Worm (Caenorhabditis elegans) whole organism, L1 larva: ENCODE measurements around the gene sptl-3.

Source experiments
- C16A3.4 ChIP-seq: fragments of 150-350 bp; optimal IDR thresholded peaks from 2 replicates; lab custom pipeline; 2014; ENCODE audit warnings: missing biosample characterization, missing genetic modification characterization
- F16B12.6 ChIP-seq: fragments of 150-350 bp; optimal IDR thresholded peaks from 2 replicates; lab custom pipeline; 2014; ENCODE audit warnings: missing biosample characterization, missing genetic modification characterization
- aha-1 ChIP-seq: fragments of 150-350 bp; optimal IDR thresholded peaks from 2 replicates; lab custom pipeline; 2014; ENCODE audit warnings: missing biosample characterization, missing genetic modification characterization
- ama-1 ChIP-seq: fragments of 150-350 bp; optimal IDR thresholded peaks from 2 replicates; lab custom pipeline; 2014
- blmp-1 ChIP-seq: fragments of 150-350 bp; optimal IDR thresholded peaks from 2 replicates; lab custom pipeline; 2014; ENCODE audit warnings: missing biosample characterization, missing genetic modification characterization
- ceh-88 ChIP-seq: fragments of 200-800 bp; sonication (Bioruptor generic); IDR thresholded peaks from 2 replicates; pipeline ENCODE4 v1.3.6; 2022; ENCODE audit warnings: missing genetic modification characterization, missing compliant biosample characterization
- ceh-90 ChIP-seq: sonication (generic microtip); optimal IDR thresholded peaks from 2 replicates; lab custom pipeline; 2016; ENCODE audit warnings: missing genetic modification characterization, missing compliant biosample characterization
- dpl-1 ChIP-seq, 3 experiments: fragments of 150-350 bp in 2 of 3; sonication (generic microtip) in 1 of 3; optimal IDR thresholded peaks; 2 replicates each; lab custom pipeline; 2014 to 2017; ENCODE audit warnings: missing biosample characterization in 3 of 3, missing genetic modification characterization in 3 of 3, missing genetic modification reagents in 3 of 3
- dsc-1 ChIP-seq: sonication (generic microtip); optimal IDR thresholded peaks from 2 replicates; lab custom pipeline; 2016; ENCODE audit warnings: mild to moderate bottlenecking, missing genetic modification characterization, missing compliant biosample characterization
- egl-13 ChIP-seq: sonication (generic microtip); optimal IDR thresholded peaks from 2 replicates; lab custom pipeline; 2016; ENCODE audit warnings: missing genotype, missing genetic modification reagents, missing genetic modification characterization, missing compliant biosample characterization
- elt-2 ChIP-seq: sonication (generic microtip); optimal IDR thresholded peaks from 2 replicates; lab custom pipeline; 2016; ENCODE audit warnings: missing genetic modification characterization, mild to moderate bottlenecking, inconsistent platforms, missing compliant biosample characterization, missing genetic modification reagents
- elt-3 ChIP-seq, 6 experiments: fragments of 150-350 bp in 1 of 6; sonication (generic microtip); optimal IDR thresholded peaks; 2 replicates each; lab custom pipeline; 2017 to 2018; ENCODE audit warnings: missing biosample characterization in 6 of 6, missing genetic modification characterization in 6 of 6, inconsistent platforms in 1 of 6
- fkh-8 ChIP-seq: sonication (generic microtip); optimal IDR thresholded peaks from 2 replicates; lab custom pipeline; 2016; ENCODE audit warnings: mild to moderate bottlenecking, missing genetic modification characterization, missing compliant biosample characterization
- fos-1 ChIP-seq: fragments of 150-350 bp; optimal IDR thresholded peaks from 2 replicates; lab custom pipeline; 2014; ENCODE audit warnings: missing biosample characterization, missing genetic modification characterization
- irx-1 ChIP-seq: sonication (generic microtip); optimal IDR thresholded peaks from 2 replicates; lab custom pipeline; 2016; ENCODE audit warnings: missing genetic modification characterization, missing compliant biosample characterization
- isw-1 ChIP-seq: fragments of 200-800 bp; sonication (Bioruptor generic); IDR thresholded peaks from 2 replicates; pipeline ENCODE4 v1.3.6; 2022; ENCODE audit warnings: missing genetic modification characterization, missing compliant biosample characterization
- lin-13 ChIP-seq: fragments of 150-350 bp; optimal IDR thresholded peaks from 2 replicates; lab custom pipeline; 2014; ENCODE audit warnings: missing biosample characterization, missing genetic modification reagents, missing genetic modification characterization
- lin-14 ChIP-seq: fragments of 200-800 bp; sonication (Bioruptor generic); optimal IDR thresholded peaks from 2 replicates; lab custom pipeline; 2018; ENCODE audit warnings: mild to moderate bottlenecking, missing genetic modification characterization, moderate library complexity, missing compliant biosample characterization
- lin-35 ChIP-seq, 2 experiments: fragments of 150-350 bp; optimal IDR thresholded peaks; 2 replicates each; lab custom pipeline; 2014; ENCODE audit warnings: missing biosample characterization in 2 of 2, missing genetic modification characterization in 2 of 2, missing genetic modification reagents in 2 of 2
- lin-39 ChIP-seq: fragments of 150-350 bp; optimal IDR thresholded peaks from 2 replicates; lab custom pipeline; 2014; ENCODE audit warnings: missing biosample characterization, missing genetic modification reagents, missing genetic modification characterization
- lir-3 ChIP-seq: sonication (generic microtip); optimal IDR thresholded peaks from 2 replicates; lab custom pipeline; 2016; ENCODE audit warnings: mild to moderate bottlenecking, missing genetic modification characterization, moderate library complexity, missing compliant biosample characterization; ENCODE audit not compliant: poor library complexity
- lsy-2 ChIP-seq, 2 experiments: fragments of 150-350 bp; optimal IDR thresholded peaks; 2 replicates each; lab custom pipeline; 2014; ENCODE audit warnings: missing biosample characterization in 2 of 2, missing genetic modification characterization in 2 of 2
- mab-9 ChIP-seq: fragments of 200-800 bp; sonication (Bioruptor generic); IDR thresholded peaks from 2 replicates; pipeline ENCODE4 v1.3.6; 2022; ENCODE audit warnings: missing genetic modification reagents, missing genetic modification characterization, missing compliant biosample characterization
- nhr-19 ChIP-seq: fragments of 200-800 bp; sonication (Bioruptor generic); conservative IDR thresholded peaks from 2 replicates; pipeline ENCODE4 v1.3.6; 2022; ENCODE audit warnings: missing genetic modification characterization, missing compliant biosample characterization
- nhr-20 ChIP-seq: sonication (generic microtip); optimal IDR thresholded peaks from 2 replicates; lab custom pipeline; 2016; ENCODE audit warnings: mild to moderate bottlenecking, missing genetic modification characterization, missing compliant biosample characterization
- nhr-237 ChIP-seq: fragments of 150-350 bp; optimal IDR thresholded peaks from 2 replicates; lab custom pipeline; 2014; ENCODE audit warnings: missing biosample characterization, missing genetic modification characterization
- nhr-28 ChIP-seq: fragments of 150-350 bp; optimal IDR thresholded peaks from 2 replicates; lab custom pipeline; 2014; ENCODE audit warnings: missing biosample characterization, missing genetic modification characterization
- nhr-71 ChIP-seq: sonication (generic microtip); optimal IDR thresholded peaks from 2 replicates; lab custom pipeline; 2016; ENCODE audit warnings: mild to moderate bottlenecking, missing genetic modification characterization, moderate library complexity, missing compliant biosample characterization
- nhr-84 ChIP-seq: sonication (generic microtip); optimal IDR thresholded peaks from 2 replicates; lab custom pipeline; 2017; ENCODE audit warnings: missing biosample characterization, missing genetic modification characterization
- nhr-85 ChIP-seq: sonication (generic microtip); peaks from one replicate; lab custom pipeline; 2016; ENCODE audit warnings: missing genetic modification characterization, inconsistent platforms, missing compliant biosample characterization
- nhr-90 ChIP-seq: sonication (generic microtip); optimal IDR thresholded peaks from 2 replicates; lab custom pipeline; 2016; ENCODE audit warnings: mild to moderate bottlenecking, missing genetic modification characterization, missing compliant biosample characterization; ENCODE audit not compliant: poor library complexity
- pax-3 ChIP-seq: fragments of 200-800 bp; sonication (Bioruptor generic); optimal IDR thresholded peaks from 2 replicates; lab custom pipeline; 2018; ENCODE audit warnings: mild to moderate bottlenecking, missing genetic modification characterization, moderate library complexity, missing compliant biosample characterization
- rnt-1 ChIP-seq: sonication (generic microtip); optimal IDR thresholded peaks from 2 replicates; lab custom pipeline; 2016; ENCODE audit warnings: mild to moderate bottlenecking, missing genetic modification characterization, moderate library complexity, missing compliant biosample characterization
- snu-23 ChIP-seq: sonication (generic microtip); optimal IDR thresholded peaks from 2 replicates; lab custom pipeline; 2016; ENCODE audit warnings: missing genetic modification characterization, missing compliant biosample characterization
- sptf-1 ChIP-seq: fragments of 150-350 bp; optimal IDR thresholded peaks from 2 replicates; lab custom pipeline; 2014; ENCODE audit warnings: missing biosample characterization, missing genetic modification characterization
- sup-37 ChIP-seq: fragments of 200-800 bp; sonication (Bioruptor generic); optimal IDR thresholded peaks from 2 replicates; lab custom pipeline; 2018; ENCODE audit warnings: mild to moderate bottlenecking, missing genetic modification characterization, missing compliant biosample characterization
- swsn-7 ChIP-seq: sonication (generic microtip); optimal IDR thresholded peaks from 2 replicates; lab custom pipeline; 2016; ENCODE audit warnings: missing genetic modification characterization, missing compliant biosample characterization
- tbx-2 ChIP-seq: sonication (generic microtip); optimal IDR thresholded peaks from 2 replicates; lab custom pipeline; 2016; ENCODE audit warnings: missing genetic modification characterization, missing compliant biosample characterization
- unc-130 ChIP-seq: fragments of 150-350 bp; optimal IDR thresholded peaks from 2 replicates; lab custom pipeline; 2017; ENCODE audit warnings: missing biosample characterization, missing genetic modification characterization, inconsistent platforms
- unc-62 ChIP-seq: fragments of 150-350 bp; optimal IDR thresholded peaks from 2 replicates; lab custom pipeline; 2014; ENCODE audit warnings: missing biosample characterization, missing genetic modification reagents, missing genetic modification characterization
- unc-86 ChIP-seq: sonication (generic microtip); optimal IDR thresholded peaks from 2 replicates; lab custom pipeline; 2016; ENCODE audit warnings: missing genetic modification characterization, missing compliant biosample characterization
- zip-4 ChIP-seq: fragments of 200-800 bp; sonication (Bioruptor generic); optimal IDR thresholded peaks from 2 replicates; lab custom pipeline; 2018; ENCODE audit warnings: mild to moderate bottlenecking, missing genetic modification characterization, moderate library complexity, missing compliant biosample characterization

Gene sptl-3

ce11 chrV:13907557-13908104, 14.5 kb downstream of the sptl-3 start (continued):
- peak; percentile 82 for TF ChIP-seq pax-3 (tag; lab: Kevin White, UChicago)
- TF ChIP-seq mab-9 (GFP tag; lab: Robert Waterston, UW) = no peak
- peak in 1 of 2 experiments; percentile 45 for TF ChIP-seq lsy-2 (tag; optimal IDR thresholded peaks at IDR 0.05; lab: Kevin White, UChicago)
- peak; percentile 41 for TF ChIP-seq C16A3.4 (tag; lab: Kevin White, UChicago)
- peak; percentile 7 for TF ChIP-seq nhr-20 (tag; lab: Kevin White, UChicago)
- TF ChIP-seq snu-23 = peak; percentile 11
- TF ChIP-seq, all 84 proteins: peak for 18

ce11 chrV:13908120-13908915, 15.2 kb downstream of the sptl-3 start:
- TF ChIP-seq elt-3 (tag; optimal IDR thresholded peaks at IDR 0.05; lab: Kevin White, UChicago) (peak in 1 of 6 experiments; percentile 6), nhr-84 (tag; lab: Kevin White, UChicago) (no peak), lir-3 (tag; lab: Kevin White, UChicago) (peak; percentile 17), ama-1 (lab: Kevin White, UChicago) (peak; percentile 12), nhr-85 (tag; lab: Kevin White, UChicago) (peak; percentile 39), dsc-1 (tag; lab: Kevin White, UChicago) (no peak), egl-13 (tag; lab: Kevin White, UChicago) (no peak), elt-2 (peak; percentile 9), ceh-88 (GFP tag; lab: Robert Waterston, UW) (peak; percentile 9), rnt-1 (tag; lab: Kevin White, UChicago) (no peak), pax-3 (tag; lab: Kevin White, UChicago) (peak; percentile 61), F16B12.6 (tag; lab: Kevin White, UChicago) (no peak), nhr-237 (tag; lab: Kevin White, UChicago) (no peak), tbx-2 (tag; lab: Kevin White, UChicago) (no peak), nhr-71 (tag; lab: Kevin White, UChicago) (peak; percentile 17), lin-35 (GFP tag; optimal IDR thresholded peaks at IDR 0.05; lab: Kevin White, UChicago) (no peak), unc-86 (tag; lab: Kevin White, UChicago) (no peak), swsn-7 (tag; lab: Kevin White, UChicago) (no peak), ceh-90 (tag; lab: Kevin White, UChicago) (no peak)

DNA sequence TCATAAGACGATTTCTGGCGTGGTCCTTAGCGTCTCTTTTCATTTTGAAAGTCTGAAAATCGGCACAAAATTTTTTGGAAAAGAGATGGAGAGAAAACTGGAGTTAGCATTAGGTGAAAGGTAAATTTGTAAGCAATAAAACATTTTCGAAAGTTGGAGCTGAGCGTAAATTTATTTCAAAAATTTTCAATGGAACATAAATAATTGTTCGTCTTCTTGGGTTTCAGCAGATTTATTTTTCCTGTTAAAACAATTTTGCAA, 15.7 kb downstream of the sptl-3 start, which contains the start of gene C06B3.6:
Gene C06B3.6, minus strand, starts transcription at position 52 of the 261 bp plus-strand sequence.
- TF ChIP-seq rnt-1 (tag; lab: Kevin White, UChicago) = no peak
- TF ChIP-seq unc-130 (tag; lab: Kevin White, UChicago) = no peak
- peak; percentile 1; the same call in 1 of the 2 replicates for TF ChIP-seq ceh-88 (GFP tag; lab: Robert Waterston, UW)
- TF ChIP-seq unc-62 = no peak

DNA sequence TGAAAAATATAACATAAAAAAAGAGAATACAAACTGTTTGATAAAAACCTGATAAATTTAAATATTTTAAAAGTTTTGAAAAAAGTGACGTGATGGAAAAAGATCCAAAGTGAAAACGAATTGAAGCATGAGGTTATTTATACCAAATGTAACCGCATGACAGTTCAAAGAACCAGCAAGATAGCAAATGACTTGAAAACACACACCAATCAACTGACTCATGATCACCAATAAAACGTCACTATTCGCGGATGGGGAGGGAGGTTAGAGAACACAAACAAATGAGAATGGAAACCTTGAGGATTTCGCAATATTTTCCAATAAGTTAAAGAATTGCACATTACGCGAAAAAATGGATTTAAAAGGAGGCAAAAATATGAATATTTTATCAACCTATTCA, 16.3 kb downstream of the sptl-3 start, which contains the start of gene C06B3.7:
Gene C06B3.7, plus strand, starts transcription at position 287 of the 400 bp plus-strand sequence.
- peak; percentile 34 for TF ChIP-seq lin-39
- TF ChIP-seq ceh-88 (GFP tag; lab: Robert Waterston, UW) = peak; percentile 33; the same call in 1 of the 2 replicates
- peak; percentile 95 for TF ChIP-seq lin-14
- peak; percentile 98 for TF ChIP-seq zip-4 (GFP tag; lab: Kevin White, UChicago)
- peak; percentile 85 for TF ChIP-seq rnt-1 (tag; lab: Kevin White, UChicago)
- TF ChIP-seq nhr-20 (tag; lab: Kevin White, UChicago) = peak; percentile 94
- no peak for TF ChIP-seq unc-62
- TF ChIP-seq lsy-2 (tag; optimal IDR thresholded peaks at IDR 0.05; lab: Kevin White, UChicago) = peak; percentile 74 to 85
- peak; percentile 63 for TF ChIP-seq irx-1 (tag; lab: Kevin White, UChicago)
- peak; percentile 16; the same call in 1 of the 2 replicates for TF ChIP-seq isw-1 (GFP tag; lab: Robert Waterston, UW)
- peak; percentile 97 for TF ChIP-seq nhr-71 (tag; lab: Kevin White, UChicago)
- peak; percentile 85 for TF ChIP-seq elt-2
- TF ChIP-seq sptf-1 (tag; lab: Kevin White, UChicago) = no peak
- no peak for TF ChIP-seq nhr-28 (tag; lab: Kevin White, UChicago)
- TF ChIP-seq fkh-8 (tag; lab: Kevin White, UChicago) = peak; percentile 90
- TF ChIP-seq aha-1 = peak; percentile 10
- peak; percentile 96 for TF ChIP-seq nhr-19 (GFP tag; lab: Robert Waterston, UW)
- TF ChIP-seq blmp-1 (tag; lab: Kevin White, UChicago) = peak; percentile 89
- TF ChIP-seq ceh-90 (tag; lab: Kevin White, UChicago) = peak; percentile 26
- peak in 4 of 6 experiments; percentile 16 to 97 (median 50) for TF ChIP-seq elt-3 (tag; optimal IDR thresholded peaks at IDR 0.05; lab: Kevin White, UChicago)
- TF ChIP-seq nhr-84 (tag; lab: Kevin White, UChicago) = no peak
- peak; percentile 45 to 54 (median 52) for TF ChIP-seq dpl-1 (GFP tag; optimal IDR thresholded peaks at IDR 0.05; lab: Kevin White, UChicago)
- TF ChIP-seq fos-1 = peak; percentile 62
- TF ChIP-seq lin-35 (GFP tag; optimal IDR thresholded peaks at IDR 0.05; lab: Kevin White, UChicago) = peak; percentile 64 to 90
- TF ChIP-seq lin-13 (GFP tag; lab: Kevin White, UChicago) = peak; percentile 78
- TF ChIP-seq nhr-90 (tag; lab: Kevin White, UChicago) = peak; percentile 83
- peak; percentile 90 for TF ChIP-seq C16A3.4 (tag; lab: Kevin White, UChicago)
- no peak for TF ChIP-seq sup-37 (GFP tag; lab: Kevin White, UChicago)
